Fruit fly (Drosophila melanogaster) whole organism, embryonic: ENCODE data around the gene CG32170.

Experiments
- Aef1 ChIP-seq: fragments of 200-800 bp; sonication (Bioruptor generic); IDR thresholded peaks from 3 replicates; pipeline ENCODE4 v1.3.6; 2022; ENCODE audit warnings: missing biosample characterization, missing genetic modification characterization
- CG10321 ChIP-seq: fragments of 200-800 bp; sonication (Bioruptor generic); IDR thresholded peaks from 2 replicates; pipeline ENCODE4 v1.3.6; 2022; ENCODE audit warnings: missing biosample characterization, missing genetic modification characterization
- CG10654 ChIP-seq: fragments of 200-800 bp; sonication (Bioruptor generic); optimal IDR thresholded peaks from 2 replicates; lab custom pipeline; 2016; ENCODE audit warnings: missing biosample characterization, missing genetic modification characterization
- CG11398 ChIP-seq: fragments of 200-800 bp; sonication (Bioruptor generic); optimal IDR thresholded peaks from 2 replicates; lab custom pipeline; 2016; ENCODE audit warnings: missing biosample characterization, missing genetic modification characterization
- CG11695 ChIP-seq: fragments of 200-800 bp; sonication (Bioruptor generic); IDR thresholded peaks from 3 replicates; pipeline ENCODE4 v1.3.6; 2022; ENCODE audit warnings: missing biosample characterization, missing genetic modification characterization
- CG11723 ChIP-seq: fragments of 200-800 bp; sonication (Bioruptor generic); optimal IDR thresholded peaks from 2 replicates; lab custom pipeline; 2017; ENCODE audit warnings: missing biosample characterization, mild to moderate bottlenecking, missing genetic modification characterization
- CG12155 ChIP-seq: fragments of 200-800 bp; sonication (Bioruptor generic); optimal IDR thresholded peaks from 3 replicates; lab custom pipeline; 2016; ENCODE audit warnings: missing biosample characterization, missing genetic modification characterization
- CG13123 ChIP-seq: fragments of 200-800 bp; sonication (Bioruptor generic); optimal IDR thresholded peaks from 2 replicates; lab custom pipeline; 2016; ENCODE audit warnings: missing biosample characterization, missing genetic modification characterization
- CG14667 ChIP-seq: fragments of 200-800 bp; sonication (Bioruptor generic); IDR thresholded peaks from 2 replicates; pipeline ENCODE4 v1.3.6; 2022; ENCODE audit warnings: missing biosample characterization, missing genetic modification characterization
- CG14710 ChIP-seq: fragments of 200-800 bp; sonication (Bioruptor generic); optimal IDR thresholded peaks from 3 replicates; lab custom pipeline; 2019; ENCODE audit warnings: missing biosample characterization, mild to moderate bottlenecking, missing genetic modification characterization, moderate library complexity
- CG14860 ChIP-seq: fragments of 200-800 bp; sonication (Bioruptor generic); IDR thresholded peaks from 3 replicates; pipeline ENCODE4 v1.3.6; 2022; ENCODE audit warnings: missing biosample characterization, missing genetic modification characterization; ENCODE audit not compliant: partially characterized antibody
- CG15011 ChIP-seq: fragments of 200-800 bp; sonication (Bioruptor generic); optimal IDR thresholded peaks from 3 replicates; lab custom pipeline; 2018; ENCODE audit warnings: missing biosample characterization, mild to moderate bottlenecking, missing genetic modification characterization
- CG16813 ChIP-seq: fragments of 200-800 bp; sonication (Bioruptor generic); IDR thresholded peaks from 3 replicates; pipeline ENCODE4 v1.3.6; 2022; ENCODE audit warnings: missing biosample characterization, missing genetic modification characterization; ENCODE audit not compliant: partially characterized antibody
- CG17328 ChIP-seq: fragments of 200-800 bp; sonication (Bioruptor generic); IDR thresholded peaks from 2 replicates; pipeline ENCODE4 v1.3.6; 2022; ENCODE audit warnings: missing biosample characterization, missing genetic modification characterization
- CG3847 ChIP-seq: fragments of 200-800 bp; sonication (Bioruptor generic); IDR thresholded peaks from 2 replicates; pipeline ENCODE4 v1.3.6; 2022; ENCODE audit warnings: missing biosample characterization, missing genetic modification characterization
- CG42726 ChIP-seq: fragments of 200-800 bp; sonication (Bioruptor generic); IDR thresholded peaks from 2 replicates; pipeline ENCODE4 v1.3.6; 2022; ENCODE audit warnings: missing biosample characterization, missing genetic modification characterization; ENCODE audit not compliant: partially characterized antibody
- CG4854 ChIP-seq: fragments of 200-800 bp; sonication (Bioruptor generic); optimal IDR thresholded peaks from 2 replicates; lab custom pipeline; 2016; ENCODE audit warnings: missing biosample characterization, missing genetic modification characterization, inconsistent platforms
- CG9609 ChIP-seq: fragments of 200-800 bp; sonication (Bioruptor generic); optimal IDR thresholded peaks from 3 replicates; lab custom pipeline; 2016; ENCODE audit warnings: missing biosample characterization, missing genetic modification characterization
- CG9727 ChIP-seq: fragments of 200-800 bp; sonication (Bioruptor generic); optimal IDR thresholded peaks from 3 replicates; lab custom pipeline; 2017; ENCODE audit warnings: missing biosample characterization, mild to moderate bottlenecking, missing genetic modification characterization
- CHES-1-like ChIP-seq: fragments of 200-800 bp; sonication (Bioruptor generic); optimal IDR thresholded peaks from 2 replicates; lab custom pipeline; 2016; ENCODE audit warnings: missing biosample characterization, missing genetic modification characterization
- Dip3 ChIP-seq: fragments of 200-800 bp; sonication (Bioruptor generic); optimal IDR thresholded peaks from 3 replicates; lab custom pipeline; 2016; ENCODE audit warnings: missing biosample characterization, missing genetic modification characterization
- Doc3 ChIP-seq: fragments of 200-800 bp; sonication (Bioruptor generic); IDR thresholded peaks from 3 replicates; pipeline ENCODE4 v1.3.6; 2022; ENCODE audit warnings: missing biosample characterization, missing genetic modification characterization; ENCODE audit not compliant: partially characterized antibody
- Elba2 ChIP-seq: fragments of 200-800 bp; sonication (Bioruptor generic); optimal IDR thresholded peaks from 3 replicates; lab custom pipeline; 2016; ENCODE audit warnings: missing biosample characterization, missing genetic modification characterization
- Gug ChIP-seq: fragments of 200-800 bp; sonication (Bioruptor generic); IDR thresholded peaks from 4 replicates; pipeline ENCODE4 v1.3.6; 2022; ENCODE audit warnings: missing biosample characterization, missing genetic modification characterization
- HmgZ ChIP-seq: fragments of 200-800 bp; sonication (Bioruptor generic); optimal IDR thresholded peaks from 2 replicates; lab custom pipeline; 2018; ENCODE audit warnings: missing biosample characterization, mild to moderate bottlenecking, missing genetic modification characterization
- Hr3 ChIP-seq: fragments of 200-800 bp; sonication (Bioruptor generic); optimal IDR thresholded peaks from 3 replicates; lab custom pipeline; 2016; ENCODE audit warnings: missing biosample characterization, missing genetic modification characterization
- MTF-1 ChIP-seq: fragments of 200-800 bp; sonication (Bioruptor generic); optimal IDR thresholded peaks from 2 replicates; lab custom pipeline; 2018; ENCODE audit warnings: missing biosample characterization, mild to moderate bottlenecking, missing genetic modification characterization, borderline replicate concordance
- Meics ChIP-seq: fragments of 200-800 bp; sonication (Bioruptor generic); optimal IDR thresholded peaks from 2 replicates; lab custom pipeline; 2017; ENCODE audit warnings: missing biosample characterization, mild to moderate bottlenecking, missing genetic modification characterization
- NK7.1 ChIP-seq: fragments of 200-800 bp; sonication (Bioruptor generic); optimal IDR thresholded peaks from 3 replicates; lab custom pipeline; 2016; ENCODE audit warnings: missing biosample characterization, missing genetic modification characterization
- NfI ChIP-seq: fragments of 200-800 bp; sonication (Bioruptor generic); optimal IDR thresholded peaks from 3 replicates; lab custom pipeline; 2018; ENCODE audit warnings: missing biosample characterization, mild to moderate bottlenecking, missing genetic modification characterization, moderate library complexity
- PHDP ChIP-seq: fragments of 200-800 bp; sonication (Bioruptor generic); optimal IDR thresholded peaks from 3 replicates; lab custom pipeline; 2018; ENCODE audit warnings: missing biosample characterization, mild to moderate bottlenecking, missing genetic modification characterization, moderate library complexity
- Spps ChIP-seq: fragments of 200-800 bp; sonication (Bioruptor generic); optimal IDR thresholded peaks from 2 replicates; lab custom pipeline; 2018; ENCODE audit warnings: missing biosample characterization, mild to moderate bottlenecking, missing genetic modification characterization
- ac ChIP-seq: fragments of 200-800 bp; sonication (Bioruptor generic); optimal IDR thresholded peaks from 3 replicates; lab custom pipeline; 2017; ENCODE audit warnings: missing biosample characterization, mild to moderate bottlenecking, missing genetic modification characterization
- ara ChIP-seq: fragments of 200-800 bp; sonication (Bioruptor generic); IDR thresholded peaks from 2 replicates; pipeline ENCODE4 v1.3.6; 2022; ENCODE audit warnings: missing biosample characterization, missing genetic modification characterization
- az2 ChIP-seq: fragments of 200-800 bp; sonication (Bioruptor generic); optimal IDR thresholded peaks from 3 replicates; lab custom pipeline; 2016; ENCODE audit warnings: missing biosample characterization, missing genetic modification characterization
- bsh ChIP-seq, 2 experiments: fragments of 200-800 bp; sonication (Bioruptor generic); optimal IDR thresholded peaks; 2 replicates each; lab custom pipeline; 2017 to 2018; ENCODE audit warnings: mild to moderate bottlenecking in 2 of 2, missing biosample characterization in 2 of 2, missing genetic modification characterization in 2 of 2, moderate library complexity in 1 of 2
- dmrt11E ChIP-seq: fragments of 200-800 bp; sonication (Bioruptor generic); optimal IDR thresholded peaks from 3 replicates; lab custom pipeline; 2018; ENCODE audit warnings: missing biosample characterization, mild to moderate bottlenecking, missing genetic modification characterization, moderate library complexity
- ewg ChIP-seq: fragments of 200-800 bp; sonication (Bioruptor generic); optimal IDR thresholded peaks from 3 replicates; lab custom pipeline; 2017; ENCODE audit warnings: mild to moderate bottlenecking, missing biosample characterization, missing genetic modification reagents, missing genetic modification characterization
- mirr ChIP-seq: fragments of 200-800 bp; sonication (Bioruptor generic); optimal IDR thresholded peaks from 3 replicates; lab custom pipeline; 2018; ENCODE audit warnings: missing biosample characterization, mild to moderate bottlenecking, missing genetic modification characterization
- mld ChIP-seq: fragments of 200-800 bp; sonication (Bioruptor generic); IDR thresholded peaks from 3 replicates; pipeline ENCODE4 v1.3.6; 2022; ENCODE audit warnings: missing biosample characterization, missing genetic modification characterization; ENCODE audit not compliant: partially characterized antibody
- pb ChIP-seq: fragments of 200-800 bp; sonication (Bioruptor generic); optimal IDR thresholded peaks from 3 replicates; lab custom pipeline; 2016; ENCODE audit warnings: missing biosample characterization, missing genetic modification characterization
- scrt ChIP-seq: fragments of 200-800 bp; sonication (Bioruptor generic); optimal IDR thresholded peaks from 2 replicates; lab custom pipeline; 2018; ENCODE audit warnings: missing biosample characterization, mild to moderate bottlenecking, missing genetic modification characterization, moderate library complexity
- sima ChIP-seq: fragments of 200-800 bp; sonication (Bioruptor generic); optimal IDR thresholded peaks from 2 replicates; lab custom pipeline; 2016; ENCODE audit warnings: missing biosample characterization, missing genetic modification characterization
- slou ChIP-seq: fragments of 200-800 bp; sonication (Bioruptor generic); optimal IDR thresholded peaks from 3 replicates; lab custom pipeline; 2016; ENCODE audit warnings: missing biosample characterization, missing genetic modification characterization
- stwl ChIP-seq: fragments of 200-800 bp; sonication (Bioruptor generic); optimal IDR thresholded peaks from 3 replicates; lab custom pipeline; 2018; ENCODE audit warnings: missing biosample characterization, mild to moderate bottlenecking, missing genetic modification characterization, moderate library complexity
- tap ChIP-seq: fragments of 200-800 bp; optimal IDR thresholded peaks from 3 replicates; lab custom pipeline; 2019; ENCODE audit warnings: missing biosample characterization, mild to moderate bottlenecking, missing genetic modification characterization, moderate library complexity
- tgo ChIP-seq: fragments of 200-800 bp; sonication (Bioruptor generic); IDR thresholded peaks from 3 replicates; pipeline ENCODE4 v1.3.6; 2022; ENCODE audit warnings: missing biosample characterization, missing genetic modification characterization
- vfl ChIP-seq: fragments of 200-800 bp; sonication (Bioruptor generic); optimal IDR thresholded peaks from 2 replicates; lab custom pipeline; 2016; ENCODE audit warnings: missing biosample characterization, missing genetic modification characterization
- vvl ChIP-seq: fragments of 200-800 bp; sonication (Bioruptor generic); IDR thresholded peaks from 2 replicates; pipeline ENCODE4 v1.3.6; 2022; ENCODE audit warnings: missing biosample characterization, missing genetic modification characterization

CG32170 gene

DNA sequence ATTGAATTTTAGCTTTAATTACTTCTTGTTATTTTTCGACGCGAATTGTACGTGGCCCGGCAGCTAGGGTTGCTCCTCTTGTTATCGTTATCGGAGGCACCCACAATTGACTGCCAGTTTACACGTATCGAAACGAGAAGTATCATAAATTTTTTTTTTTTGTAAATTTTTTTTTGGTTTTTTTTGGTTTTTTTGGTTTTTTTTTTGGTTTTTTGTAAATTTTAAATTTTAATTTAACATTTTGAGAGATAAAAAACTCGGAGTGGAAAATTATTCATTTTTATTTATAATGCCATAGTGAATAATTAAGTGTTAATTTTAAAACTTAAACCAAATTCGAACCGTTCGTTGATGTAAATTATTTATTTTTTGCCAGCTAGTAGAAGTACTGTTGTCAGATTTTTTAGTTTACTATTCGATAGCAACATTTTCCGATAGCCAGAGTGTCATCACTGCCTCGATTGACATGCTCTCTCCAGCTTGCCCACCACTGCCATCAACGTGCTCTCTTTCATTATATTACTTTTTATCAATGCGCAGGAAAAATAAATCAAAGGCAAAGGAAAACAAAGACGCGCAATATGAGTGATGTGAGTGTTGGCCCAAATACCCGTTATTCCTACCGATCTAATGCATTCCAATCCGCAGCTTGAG is 32.1 kb upstream of the CG32170 start, which contains the start of the genes kud and Zcchc7 (continued):
- TF ChIP-seq CG11398 (GFP tag; lab: Kevin White, UChicago) (no peak), CG3847 (GFP tag; lab: Robert Waterston, UW) (peak; percentile 71), slou (GFP tag; lab: Kevin White, UChicago) (no peak), CG12155 (GFP tag; lab: Kevin White, UChicago) (peak; percentile 73), Elba2 (GFP tag; lab: Kevin White, UChicago) (no peak), Doc3 (no peak), CG13123 (peak; percentile 2), CG14667 (GFP tag; lab: Robert Waterston, UW) (no peak), CG4854 (GFP tag; lab: Kevin White, UChicago) (peak; percentile 29), CG10654 (GFP tag; lab: Kevin White, UChicago) (peak; percentile 42), vvl (peak; percentile 10; the same call in 1 of the 2 replicates), tgo (no peak), ewg (GFP tag; lab: Kevin White, UChicago) (peak; percentile 64), CG11695 (GFP tag; lab: Robert Waterston, UW) (no peak), ac (GFP tag; lab: Kevin White, UChicago) (no peak), NfI (GFP tag; lab: Kevin White, UChicago) (peak; percentile 65), pb (GFP tag; lab: Kevin White, UChicago) (no peak), sima (no peak), mld (GFP tag; lab: Robert Waterston, UW) (no peak), CG11723 (GFP tag; lab: Kevin White, UChicago) (peak; percentile 53), CG15011 (GFP tag; lab: Kevin White, UChicago) (no peak), Spps (tag; lab: Kevin White, UChicago) (no peak), Hr3 (GFP tag; lab: Kevin White, UChicago) (peak; percentile 54), bsh (GFP tag; optimal IDR thresholded peaks at IDR 0.05; lab: Kevin White, UChicago) (peak in 1 of 2 experiments; percentile 43), Dip3 (GFP tag; lab: Kevin White, UChicago) (no peak), CG14860 (peak; percentile 45; the same call in 1 of the 3 replicates), ara (GFP tag; lab: Robert Waterston, UW) (no peak), Gug (GFP tag; lab: Robert Waterston, UW) (no peak), mirr (GFP tag; lab: Kevin White, UChicago) (no peak), MTF-1 (GFP tag; lab: Kevin White, UChicago) (no peak), NK7.1 (GFP tag; lab: Kevin White, UChicago) (no peak), CG42726 (no peak), CG16813 (GFP tag; lab: Robert Waterston, UW) (peak; percentile 51; the same call in 2 of the 3 replicates), tap (tag; lab: Kevin White, UChicago) (no peak), CG17328 (GFP tag; lab: Robert Waterston, UW) (0 out of 2 replicates have a peak, but pooled peaks have one; percentile 10), dmrt11E (tag; lab: Kevin White, UChicago) (peak; percentile 57), PHDP (tag; lab: Kevin White, UChicago) (peak; percentile 61), vfl (GFP tag; lab: Kevin White, UChicago) (peak; percentile 36), CG9609 (peak; percentile 47), HmgZ (peak; percentile 20), CG14710 (tag; lab: Kevin White, UChicago) (peak; percentile 78), scrt (GFP tag; lab: Kevin White, UChicago) (no peak), az2 (GFP tag; lab: Kevin White, UChicago) (peak; percentile 60), Aef1 (0 out of 3 replicates have a peak, but pooled peaks have one; percentile 26), CG9727 (GFP tag; lab: Kevin White, UChicago) (peak; percentile 77), stwl (tag; lab: Kevin White, UChicago) (peak; percentile 79), Meics (GFP tag; lab: Kevin White, UChicago) (peak; percentile 71), CG10321 (GFP tag; lab: Robert Waterston, UW) (no peak), CHES-1-like (GFP tag; lab: Kevin White, UChicago) (peak; percentile 39)
